Fruit fly (Drosophila melanogaster): ENCODE data around the gene CG4629.

DNA sequence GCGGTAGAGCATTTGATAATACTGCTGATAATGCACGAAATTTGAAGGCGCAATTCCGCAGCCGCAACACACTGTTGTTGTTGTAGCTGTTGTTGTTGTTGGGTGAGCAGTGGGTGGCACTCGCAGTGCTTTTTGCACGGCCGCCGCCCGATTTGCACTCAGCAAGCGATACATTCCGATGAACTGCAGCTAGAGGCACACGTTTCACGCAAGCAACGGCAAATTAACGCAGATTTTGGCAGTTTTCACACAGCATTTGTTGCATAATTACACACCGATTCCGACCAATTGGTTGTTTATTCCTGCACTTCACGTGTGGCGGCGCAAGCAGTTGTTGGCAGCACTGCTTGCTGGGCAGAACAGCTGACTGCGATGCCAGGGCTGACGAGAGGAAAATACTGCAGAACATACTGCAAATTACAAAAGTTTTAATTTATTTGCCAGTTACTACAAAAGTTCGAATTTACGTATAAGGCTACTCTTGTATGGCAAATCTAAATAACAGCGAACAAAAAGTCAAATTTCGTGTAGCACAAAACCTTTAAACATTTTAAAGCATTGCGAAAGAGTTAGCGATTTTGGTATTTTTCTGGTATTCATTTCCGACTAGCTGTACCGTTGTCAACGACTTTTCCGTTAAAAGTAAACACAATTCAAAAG lies 5.9 kb upstream of the CG4629 start, which contains the start of the genes PolrMT and CG14339:
- TF ChIP-seq h (optimal IDR thresholded peaks at IDR 0.05) (no peak), insv (optimal IDR thresholded peaks at IDR 0.05) (no peak), Myc (optimal IDR thresholded peaks at IDR 0.05) (no peak), psq (optimal IDR thresholded peaks at IDR 0.05) (no peak), ttk (optimal IDR thresholded peaks at IDR 0.05) (no peak)
